Worm (Caenorhabditis elegans) whole organism, L2 larva: Measurements from ENCODE around the gene cpg-2.

Experiments
- ZK546.5 ChIP-seq: sonication (generic microtip); optimal IDR thresholded peaks from 2 replicates; lab custom pipeline; 2017; ENCODE audit warnings: missing biosample characterization, missing genetic modification characterization
- lin-39 ChIP-seq: fragments of 150-350 bp; optimal IDR thresholded peaks from 2 replicates; lab custom pipeline; 2014; ENCODE audit warnings: missing biosample characterization, missing genetic modification reagents, missing genetic modification characterization
- nhr-12 ChIP-seq: fragments of 150-350 bp; optimal IDR thresholded peaks from 2 replicates; lab custom pipeline; 2014; ENCODE audit warnings: missing biosample characterization, missing genetic modification characterization
- zag-1 ChIP-seq: fragments of 150-350 bp; optimal IDR thresholded peaks from 2 replicates; lab custom pipeline; 2014; ENCODE audit warnings: missing biosample characterization, missing genetic modification characterization
- ztf-11 ChIP-seq: sonication (generic microtip); optimal IDR thresholded peaks from 2 replicates; lab custom pipeline; 2017; ENCODE audit warnings: missing biosample characterization, missing genetic modification characterization
- ztf-4 ChIP-seq: fragments of 150-350 bp; optimal IDR thresholded peaks from 2 replicates; lab custom pipeline; 2014; ENCODE audit warnings: missing biosample characterization, missing genetic modification characterization

- no peak for TF ChIP-seq ztf-11 (tag; lab: Kevin White, UChicago)
- TF ChIP-seq zag-1 (tag; lab: Kevin White, UChicago), result no peak
- TF ChIP-seq lin-39, result no peak
- TF ChIP-seq ZK546.5 (tag; lab: Kevin White, UChicago), result no peak
- TF ChIP-seq nhr-12, result no peak
- TF ChIP-seq ztf-4 (tag; lab: Kevin White, UChicago), result no peak
Observed at ce11 chrIII:7101814-7102477, 1.8 kb downstream of the cpg-2 start.
